Worm (Caenorhabditis elegans) whole organism, late embryonic: ENCODE measurements around the gene fpn-1.2.

Experiments
- C08G9.2 ChIP-seq: sonication (generic microtip); optimal IDR thresholded peaks from 2 replicates; lab custom pipeline; 2016; ENCODE audit warnings: mild to moderate bottlenecking, missing genetic modification characterization, moderate library complexity, missing compliant biosample characterization
- F13H6.1 ChIP-seq: sonication (generic microtip); optimal IDR thresholded peaks from 2 replicates; lab custom pipeline; 2016; ENCODE audit warnings: missing genetic modification characterization, missing compliant biosample characterization
- ceh-14 ChIP-seq: sonication (generic microtip); optimal IDR thresholded peaks from 2 replicates; lab custom pipeline; 2016; ENCODE audit warnings: missing genotype, missing genetic modification characterization, missing compliant biosample characterization
- ceh-45 ChIP-seq: fragments of 200-800 bp; sonication (Bioruptor generic); IDR thresholded peaks from 2 replicates; pipeline ENCODE4 v1.3.6; 2022; ENCODE audit warnings: missing genetic modification reagents, missing genetic modification characterization, missing compliant biosample characterization
- ceh-48 ChIP-seq: sonication (generic microtip); optimal IDR thresholded peaks from 2 replicates; lab custom pipeline; 2016; ENCODE audit warnings: missing genetic modification characterization, inconsistent platforms, missing compliant biosample characterization
- ceh-6 ChIP-seq: fragments of 200-800 bp; sonication (Bioruptor generic); optimal IDR thresholded peaks from 2 replicates; lab custom pipeline; 2018; ENCODE audit warnings: mild to moderate bottlenecking, missing genetic modification characterization, missing compliant biosample characterization
- dve-1 ChIP-seq: sonication (generic microtip); optimal IDR thresholded peaks from 2 replicates; lab custom pipeline; 2017; ENCODE audit warnings: antibody characterized with exemption, mild to moderate bottlenecking, missing genetic modification characterization, missing compliant biosample characterization
- elt-4 ChIP-seq: sonication (generic microtip); optimal IDR thresholded peaks from 2 replicates; lab custom pipeline; 2016; ENCODE audit warnings: missing genetic modification characterization, missing compliant biosample characterization
- ets-4 ChIP-seq: sonication (generic microtip); optimal IDR thresholded peaks from 2 replicates; lab custom pipeline; 2016; ENCODE audit warnings: missing genetic modification characterization, missing compliant biosample characterization
- gmeb-2 ChIP-seq: sonication (generic microtip); optimal IDR thresholded peaks from 2 replicates; lab custom pipeline; 2016; ENCODE audit warnings: missing genetic modification characterization, inconsistent platforms, missing compliant biosample characterization
- hlh-13 ChIP-seq: fragments of 200-800 bp; sonication (Bioruptor generic); optimal IDR thresholded peaks from 2 replicates; lab custom pipeline; 2018; ENCODE audit warnings: mild to moderate bottlenecking, missing genetic modification characterization, missing compliant biosample characterization
- hlh-6 ChIP-seq: sonication (generic microtip); optimal IDR thresholded peaks from 2 replicates; lab custom pipeline; 2016; ENCODE audit warnings: missing genotype, missing genetic modification characterization, missing compliant biosample characterization
- madf-2 ChIP-seq: sonication (generic microtip); optimal IDR thresholded peaks from 2 replicates; lab custom pipeline; 2017; ENCODE audit warnings: missing genetic modification characterization, missing compliant biosample characterization
- mec-3 ChIP-seq: sonication (generic microtip); optimal IDR thresholded peaks from 2 replicates; lab custom pipeline; 2016; ENCODE audit warnings: borderline replicate concordance, missing genetic modification characterization, missing compliant biosample characterization
- nfya-1 ChIP-seq: sonication (generic microtip); optimal IDR thresholded peaks from 2 replicates; lab custom pipeline; 2017; ENCODE audit warnings: missing genetic modification characterization, mild to moderate bottlenecking, missing compliant biosample characterization, antibody characterized with exemption, moderate library complexity
- nhr-232 ChIP-seq: sonication (generic microtip); optimal IDR thresholded peaks from 2 replicates; lab custom pipeline; 2016; ENCODE audit warnings: missing genetic modification characterization, missing compliant biosample characterization
- npax-4 ChIP-seq: sonication (generic microtip); optimal IDR thresholded peaks from 2 replicates; lab custom pipeline; 2016; ENCODE audit warnings: missing genetic modification characterization, missing compliant biosample characterization
- pax-1 ChIP-seq: fragments of 150-350 bp; optimal IDR thresholded peaks from 2 replicates; lab custom pipeline; 2014; ENCODE audit warnings: missing biosample characterization, missing genetic modification characterization
- pha-4 ChIP-seq: fragments of 150-350 bp; optimal IDR thresholded peaks from 2 replicates; lab custom pipeline; 2018; ENCODE audit warnings: missing biosample characterization, missing genetic modification reagents, missing genetic modification characterization
- ref-2 ChIP-seq: sonication (generic microtip); optimal IDR thresholded peaks from 2 replicates; lab custom pipeline; 2016; ENCODE audit warnings: missing genetic modification characterization, missing compliant biosample characterization
- sdc-2 ChIP-seq: sonication (generic microtip); optimal IDR thresholded peaks from 2 replicates; lab custom pipeline; 2016; ENCODE audit warnings: missing genotype, missing genetic modification characterization, missing compliant biosample characterization
- sox-2 ChIP-seq: fragments of 200-800 bp; sonication (Bioruptor generic); IDR thresholded peaks from 2 replicates; pipeline ENCODE4 v1.3.6; 2022; ENCODE audit warnings: missing genetic modification reagents, missing genetic modification characterization, missing compliant biosample characterization
- sox-4 ChIP-seq: sonication (generic microtip); optimal IDR thresholded peaks from 2 replicates; lab custom pipeline; 2017; ENCODE audit warnings: mild to moderate bottlenecking, missing genetic modification characterization, inconsistent platforms, missing compliant biosample characterization
- syd-9 ChIP-seq: sonication (generic microtip); optimal IDR thresholded peaks from 2 replicates; lab custom pipeline; 2016; ENCODE audit warnings: mild to moderate bottlenecking, missing genetic modification characterization, moderate library complexity, missing compliant biosample characterization
- tbx-7 ChIP-seq: sonication (generic microtip); optimal IDR thresholded peaks from 2 replicates; lab custom pipeline; 2016; ENCODE audit warnings: missing genotype, missing genetic modification characterization, missing compliant biosample characterization
- ttx-3 ChIP-seq: sonication (generic microtip); optimal IDR thresholded peaks from 2 replicates; lab custom pipeline; 2016; ENCODE audit warnings: missing genetic modification reagents, missing genetic modification characterization, missing compliant biosample characterization
- unc-42 ChIP-seq: sonication (generic microtip); optimal IDR thresholded peaks from 2 replicates; lab custom pipeline; 2016; ENCODE audit warnings: missing genotype, missing genetic modification characterization, missing compliant biosample characterization
- zip-5 ChIP-seq: sonication (generic microtip); optimal IDR thresholded peaks from 2 replicates; lab custom pipeline; 2016; ENCODE audit warnings: missing genetic modification characterization, missing compliant biosample characterization
- ztf-16 ChIP-seq: sonication (generic microtip); optimal IDR thresholded peaks from 2 replicates; lab custom pipeline; 2017; ENCODE audit warnings: missing genetic modification characterization, missing compliant biosample characterization

The fpn-1.2 gene

ce11 chrV:1431702-1432187, 32.8 kb downstream of the fpn-1.2 start, which contains the start of gene ges-1:
ges-1 (minus strand) TSS chrV:1432137.
- TF ChIP-seq ref-2 (no peak), gmeb-2 (tag; lab: Kevin White, UChicago) (no peak), ceh-45 (GFP tag; lab: Robert Waterston, UW) (no peak), ceh-48 (tag; lab: Kevin White, UChicago) (no peak), sdc-2 (tag; lab: Kevin White, UChicago) (no peak), npax-4 (tag; lab: Kevin White, UChicago) (no peak), nfya-1 (no peak)
- TF ChIP-seq, all 69 proteins: peak for 0

ce11 chrV:1425595-1425994, 38.9 kb downstream of the fpn-1.2 start, which contains the start of gene R12A1.3:
R12A1.3 (minus strand) TSS chrV:1425794.
- TF ChIP-seq elt-4 (tag; lab: Kevin White, UChicago): no peak
- TF ChIP-seq mec-3 (tag; lab: Kevin White, UChicago): peak; percentile 52

ce11 chrV:1423338-1423737, 41.2 kb downstream of the fpn-1.2 start:
- TF ChIP-seq sdc-2 (tag; lab: Kevin White, UChicago): no peak
- TF ChIP-seq madf-2 (tag; lab: Kevin White, UChicago): no peak
- no peak for TF ChIP-seq pax-1 (tag; lab: Kevin White, UChicago)
- no peak for TF ChIP-seq pha-4
- peak; percentile 79 for TF ChIP-seq dve-1 (tag; lab: Kevin White, UChicago)
- no peak for TF ChIP-seq ceh-14

ce11 chrV:1422269-1422668, 42.2 kb downstream of the fpn-1.2 start:
- no peak for TF ChIP-seq ceh-14
- no peak for TF ChIP-seq C08G9.2 (tag; lab: Kevin White, UChicago)
- no peak for TF ChIP-seq sdc-2 (tag; lab: Kevin White, UChicago)
- TF ChIP-seq nhr-232 (tag; lab: Kevin White, UChicago): no peak
- peak; percentile 29 for TF ChIP-seq unc-42 (tag; lab: Kevin White, UChicago)
- no peak for TF ChIP-seq hlh-13 (GFP tag; lab: Kevin White, UChicago)
- no peak for TF ChIP-seq madf-2 (tag; lab: Kevin White, UChicago)

DNA sequence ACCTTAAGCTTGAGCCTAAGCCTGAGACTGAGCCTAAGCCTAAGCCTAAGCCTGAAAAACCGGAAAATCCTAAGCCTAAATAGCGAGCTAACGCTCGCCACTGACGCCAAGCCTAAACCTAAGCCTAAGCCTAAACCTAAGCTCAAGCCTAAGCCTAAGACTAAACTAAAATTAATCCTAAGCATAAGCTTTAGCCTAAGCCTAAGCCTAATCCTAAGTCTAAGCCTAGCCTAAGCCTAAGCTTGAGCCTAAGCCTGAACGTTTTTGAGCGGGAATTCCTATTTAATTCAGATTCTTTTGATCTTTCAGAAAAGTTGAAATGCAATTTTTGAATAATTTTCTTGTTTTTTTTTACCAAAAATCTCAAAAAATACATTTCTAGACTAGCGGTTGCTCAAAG, 48.3 kb downstream of the fpn-1.2 start:
- TF ChIP-seq ets-4 (tag; lab: Kevin White, UChicago): no peak
- TF ChIP-seq dve-1 (tag; lab: Kevin White, UChicago): peak; percentile 62

DNA sequence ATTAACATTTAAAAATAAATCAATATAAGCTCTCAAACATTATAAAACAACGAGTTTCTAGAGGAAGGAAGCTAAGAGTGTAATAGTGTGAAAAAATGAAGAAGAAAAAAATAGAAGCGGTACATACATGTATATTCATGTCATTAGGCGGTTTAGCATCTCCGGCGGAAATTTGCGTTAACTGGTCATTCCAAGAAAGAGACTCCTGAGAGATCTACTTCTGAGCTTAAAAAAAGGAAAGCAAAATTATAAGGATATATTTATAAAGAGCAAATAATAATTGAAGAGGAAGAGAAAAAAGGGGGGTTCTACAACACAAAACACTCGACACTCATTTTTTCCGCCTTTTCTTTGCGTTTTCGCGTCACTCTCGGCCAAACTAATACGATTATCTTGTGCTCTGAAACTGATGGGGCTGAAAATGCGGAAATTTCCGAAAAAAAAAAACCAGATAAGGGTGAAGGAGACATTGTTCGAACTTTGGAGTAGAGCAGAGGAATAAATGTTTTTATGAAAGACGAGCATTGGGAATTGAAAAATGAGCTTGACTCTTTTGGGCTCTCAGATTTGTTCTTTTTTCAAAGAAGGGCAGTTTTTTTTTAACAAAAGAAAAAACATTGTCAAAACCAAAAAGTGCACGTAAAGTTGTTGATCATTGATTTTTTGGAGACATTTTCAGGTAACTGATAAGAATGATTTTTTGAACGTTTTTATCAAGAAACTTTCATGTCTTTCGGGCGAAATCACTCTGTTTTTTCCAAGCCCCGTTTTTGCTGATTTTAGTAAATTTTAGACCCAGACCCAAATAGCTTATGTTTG, 49.7 kb downstream of the fpn-1.2 start:
- TF ChIP-seq npax-4 (tag; lab: Kevin White, UChicago): no peak
- TF ChIP-seq ceh-6: no peak
- no peak for TF ChIP-seq ztf-16 (tag; lab: Kevin White, UChicago)
- TF ChIP-seq madf-2 (tag; lab: Kevin White, UChicago): no peak
- TF ChIP-seq ets-4 (tag; lab: Kevin White, UChicago): no peak
- TF ChIP-seq hlh-6 (tag; lab: Kevin White, UChicago): no peak
- no peak for TF ChIP-seq ttx-3 (tag; lab: Kevin White, UChicago)
- no peak for TF ChIP-seq sox-4 (tag; lab: Kevin White, UChicago)
- no peak for TF ChIP-seq mec-3 (tag; lab: Kevin White, UChicago)
- no peak for TF ChIP-seq tbx-7 (tag; lab: Kevin White, UChicago)
- TF ChIP-seq syd-9 (tag; lab: Kevin White, UChicago): no peak
- TF ChIP-seq ref-2: no peak
- TF ChIP-seq F13H6.1 (tag; lab: Kevin White, UChicago): no peak
- no peak for TF ChIP-seq sox-2 (GFP tag; lab: Robert Waterston, UW)
- TF ChIP-seq zip-5 (tag; lab: Kevin White, UChicago): no peak
- no peak for TF ChIP-seq dve-1 (tag; lab: Kevin White, UChicago)
